Worm (Caenorhabditis elegans): ENCODE data around the gene cyp-25A3.

- no peak for TF ChIP-seq bed-1 (GFP tag; IDR thresholded peaks at IDR 0.05)
- TF ChIP-seq sdz-38 (tag; optimal IDR thresholded peaks at IDR 0.05): no peak
- no peak for TF ChIP-seq mcd-1 (GFP tag; IDR thresholded peaks at IDR 0.05)
- TF ChIP-seq nfya-2 (GFP tag; IDR thresholded peaks at IDR 0.05): no peak
- no peak for TF ChIP-seq C06A6.2 (GFP tag; conservative IDR thresholded peaks at IDR 0.05)
- no peak for TF ChIP-seq F49E8.2 (tag; optimal IDR thresholded peaks at IDR 0.05; ENCODE audit: insufficient read depth)
- TF ChIP-seq cebp-2 (GFP tag; IDR thresholded peaks at IDR 0.05): no peak
- TF ChIP-seq tlf-1 (GFP tag; optimal IDR thresholded peaks at IDR 0.05): no peak
- TF ChIP-seq ets-4 (GFP tag; optimal IDR thresholded peaks at IDR 0.05): no peak
- no peak for TF ChIP-seq nfya-1 (tag; optimal IDR thresholded peaks at IDR 0.05; ENCODE audit: borderline replicate concordance, insufficient read depth)
- no peak for TF ChIP-seq F37B4.10 (GFP tag; IDR thresholded peaks at IDR 0.05)
- TF ChIP-seq bed-2 (GFP tag; IDR thresholded peaks at IDR 0.05): no peak
- no peak for TF ChIP-seq lin-40 (tag; optimal IDR thresholded peaks at IDR 0.05)
- no peak for TF ChIP-seq unc-62 (GFP tag; optimal IDR thresholded peaks at IDR 0.05)
Observed at ce11 chrIII:3887586-3887985, 48.1 kb upstream of the cyp-25A3 start.

Measured in whole organism, young adult.